Fruit fly (Drosophila melanogaster) Kc167 (cell line): ENCODE measurements around the gene CG9289.

Experiments
- Sin3A ChIP-seq: fragments of >200 bp; optimal IDR thresholded peaks from 2 replicates; lab custom pipeline; 2018; ENCODE audit warnings: missing external identifiers
- h ChIP-seq: fragments of >200 bp; optimal IDR thresholded peaks from 3 replicates; lab custom pipeline; 2018; ENCODE audit warnings: missing external identifiers
- insv ChIP-seq: fragments of >200 bp; optimal IDR thresholded peaks from 3 replicates; lab custom pipeline; 2018; ENCODE audit warnings: missing external identifiers
- psq ChIP-seq: fragments of >200 bp; optimal IDR thresholded peaks from 2 replicates; lab custom pipeline; 2017; ENCODE audit warnings: missing external identifiers
- ttk ChIP-seq: sonication (Bioruptor generic); optimal IDR thresholded peaks from 2 replicates; lab custom pipeline; 2017; ENCODE audit warnings: missing external identifiers

dm6 chr2L:8694250-8694704 lies 10.1 kb upstream of the CG9289 start:
- no peak for TF ChIP-seq psq (lab: Kevin White, UChicago)
- no peak for TF ChIP-seq h (lab: Kevin White, UChicago)
- no peak for TF ChIP-seq Sin3A (lab: Kevin White, UChicago)
- TF ChIP-seq ttk (lab: Kevin White, UChicago), result no peak
- TF ChIP-seq insv (lab: Kevin White, UChicago), result no peak
